Fruit fly (Drosophila melanogaster): ENCODE measurements around the gene Tasp1.

The Tasp1 gene

DNA sequence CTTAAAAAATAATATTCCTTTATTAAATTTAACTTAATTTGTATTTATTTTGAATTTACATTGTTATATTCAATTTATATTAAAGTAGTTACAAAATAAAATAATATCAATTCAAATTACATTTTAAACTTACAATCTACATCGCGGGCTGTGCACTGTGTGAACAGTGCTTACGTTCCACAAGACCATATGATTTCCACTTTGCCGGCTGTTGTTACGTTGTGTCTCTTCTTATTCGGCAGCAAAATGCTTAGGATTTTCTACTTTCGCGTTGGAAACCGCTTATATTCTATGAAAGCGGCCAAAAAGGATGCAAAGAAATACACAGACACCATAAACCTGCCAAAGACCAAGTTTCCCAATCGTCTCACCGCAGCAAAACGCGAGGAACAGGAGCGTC lies 12.7 kb upstream of the Tasp1 start, which contains the start of gene IleRS-m:
Gene IleRS-m (plus strand): TSS at position 222 of the 400 bp plus-strand sequence.
- TF ChIP-seq esn (GFP tag; optimal IDR thresholded peaks at IDR 0.05) = no peak
- no peak for TF ChIP-seq CG32006 (GFP tag; optimal IDR thresholded peaks at IDR 0.05)
- TF ChIP-seq fd85E (GFP tag; optimal IDR thresholded peaks at IDR 0.05) = no peak
- no peak for TF ChIP-seq pdm3 (GFP tag; optimal IDR thresholded peaks at IDR 0.05)
- TF ChIP-seq lz (GFP tag; optimal IDR thresholded peaks at IDR 0.05) = no peak
- no peak for TF ChIP-seq CG6163 (GFP tag; IDR thresholded peaks at IDR 0.05)

DNA sequence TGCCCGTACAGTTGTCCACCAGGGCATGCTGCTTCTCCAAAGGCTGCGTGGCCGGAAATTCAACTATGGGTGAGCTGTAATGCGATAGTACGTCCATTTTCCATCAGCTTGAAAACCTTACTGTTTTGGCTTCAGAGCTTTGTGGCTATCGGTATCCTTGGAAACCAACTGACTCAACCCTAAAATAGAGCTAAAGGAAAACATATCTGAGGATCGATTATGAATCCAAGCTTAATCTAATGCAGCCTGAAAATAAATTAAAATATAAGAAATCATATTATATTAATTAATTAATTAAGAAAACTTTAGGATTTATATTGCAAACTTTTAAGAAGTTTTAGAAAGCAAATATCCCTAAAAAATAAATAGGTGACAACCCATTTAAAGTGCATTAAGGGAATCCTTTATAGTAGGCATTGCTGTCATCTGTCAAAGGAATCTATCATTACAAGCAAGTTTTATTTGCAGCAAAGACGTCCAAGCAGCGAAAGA lies 10.1 kb upstream of the Tasp1 start, which contains the start of the genes CG13074 and ATPsynbetaL:
Gene CG13074 (minus strand): TSS at position 101 of the 492 bp plus-strand sequence.
Gene ATPsynbetaL (plus strand): TSS at position 442 of the 492 bp plus-strand sequence.
- TF ChIP-seq OdsH (GFP tag; optimal IDR thresholded peaks at IDR 0.05) = no peak
- no peak for TF ChIP-seq fd85E (GFP tag; optimal IDR thresholded peaks at IDR 0.05)
- TF ChIP-seq CG10631 (GFP tag; optimal IDR thresholded peaks at IDR 0.05) = no peak
- no peak for TF ChIP-seq dac (GFP tag; optimal IDR thresholded peaks at IDR 0.05)
- TF ChIP-seq achi (GFP tag; optimal IDR thresholded peaks at IDR 0.05) = no peak
- TF ChIP-seq Hr38 (GFP tag; optimal IDR thresholded peaks at IDR 0.05) = no peak
- no peak for TF ChIP-seq CG6854 (GFP tag; optimal IDR thresholded peaks at IDR 0.05)
- no peak for TF ChIP-seq Blimp-1 (GFP tag; optimal IDR thresholded peaks at IDR 0.05)
- TF ChIP-seq esn (GFP tag; optimal IDR thresholded peaks at IDR 0.05) = no peak
- TF ChIP-seq CG32006 (GFP tag; optimal IDR thresholded peaks at IDR 0.05) = no peak
- no peak for TF ChIP-seq Lpt (GFP tag; optimal IDR thresholded peaks at IDR 0.05)
- TF ChIP-seq fd59A (GFP tag; optimal IDR thresholded peaks at IDR 0.05) = no peak
- TF ChIP-seq Hr39 (GFP tag; optimal IDR thresholded peaks at IDR 0.05) = no peak
- TF ChIP-seq CG9139 (GFP tag; optimal IDR thresholded peaks at IDR 0.05) = no peak
- TF ChIP-seq Ets21C (GFP tag; optimal IDR thresholded peaks at IDR 0.05) = no peak
- TF ChIP-seq CG34406 (GFP tag; optimal IDR thresholded peaks at IDR 0.05) = no peak
- no peak for TF ChIP-seq CG15336 (GFP tag; IDR thresholded peaks at IDR 0.05)

DNA sequence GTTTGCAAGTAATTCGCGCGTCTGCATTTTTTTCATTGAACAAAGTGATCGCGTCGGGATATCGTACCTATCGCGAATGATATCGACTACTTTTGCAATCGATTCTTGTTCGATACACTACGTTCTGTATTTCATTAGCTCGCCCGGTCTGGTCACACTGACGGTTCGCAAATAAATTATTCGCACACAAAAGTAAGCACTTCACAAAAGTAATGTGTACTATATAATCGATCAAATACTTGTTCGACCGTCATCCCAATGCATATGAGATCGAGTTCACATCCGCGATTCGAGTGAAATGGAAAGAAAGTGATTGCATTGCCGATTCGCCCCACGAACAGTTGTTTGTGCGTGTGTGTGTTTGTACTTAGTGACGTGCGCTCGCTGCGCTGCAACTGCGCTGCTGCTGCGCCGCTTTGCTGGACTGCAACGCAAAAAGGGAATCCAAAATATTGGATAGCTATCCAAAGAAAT lies 3.0 kb upstream of the Tasp1 start, which contains the start of the genes CG5235 and ClC-c:
Gene CG5235 (minus strand): TSS at position 63 of the 474 bp plus-strand sequence.
Gene ClC-c (plus strand): TSS at position 125 of the 474 bp plus-strand sequence.
- peak; percentile 34 for TF ChIP-seq Sox14 (GFP tag; optimal IDR thresholded peaks at IDR 0.05)
- no peak for TF ChIP-seq acj6 (GFP tag; optimal IDR thresholded peaks at IDR 0.05)
- TF ChIP-seq Ets21C (GFP tag; optimal IDR thresholded peaks at IDR 0.05) = no peak
- peak; percentile 53 for TF ChIP-seq CG6854 (GFP tag; optimal IDR thresholded peaks at IDR 0.05)
- peak; percentile 5 for TF ChIP-seq esn (GFP tag; optimal IDR thresholded peaks at IDR 0.05)
- TF ChIP-seq fkh (GFP tag; optimal IDR thresholded peaks at IDR 0.05) = peak; percentile 69

DNA sequence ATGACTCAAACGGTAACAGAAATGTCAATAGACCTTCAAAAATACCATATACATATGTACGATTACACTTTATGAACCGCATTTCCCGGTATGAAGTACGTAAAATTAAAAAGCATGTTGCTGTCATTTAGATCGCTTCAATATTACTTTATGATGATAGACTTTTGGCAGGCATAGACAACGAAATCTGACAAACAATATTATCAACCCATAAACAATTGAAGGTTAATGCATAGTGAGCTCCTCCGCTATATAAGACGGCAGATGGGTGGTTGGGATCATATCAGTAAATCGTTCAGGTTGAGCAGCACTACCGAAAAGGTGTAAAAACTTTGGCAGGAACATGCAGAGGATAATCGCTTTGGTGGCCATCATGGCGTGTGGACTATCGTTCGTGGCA lies 3.6 kb downstream of the Tasp1 start, which contains the start of gene CG13075:
Gene CG13075 (plus strand): TSS at position 301 of the 400 bp plus-strand sequence.
- TF ChIP-seq CG31627 (GFP tag; optimal IDR thresholded peaks at IDR 0.05) (no peak), Hr39 (GFP tag; optimal IDR thresholded peaks at IDR 0.05) (no peak)

DNA sequence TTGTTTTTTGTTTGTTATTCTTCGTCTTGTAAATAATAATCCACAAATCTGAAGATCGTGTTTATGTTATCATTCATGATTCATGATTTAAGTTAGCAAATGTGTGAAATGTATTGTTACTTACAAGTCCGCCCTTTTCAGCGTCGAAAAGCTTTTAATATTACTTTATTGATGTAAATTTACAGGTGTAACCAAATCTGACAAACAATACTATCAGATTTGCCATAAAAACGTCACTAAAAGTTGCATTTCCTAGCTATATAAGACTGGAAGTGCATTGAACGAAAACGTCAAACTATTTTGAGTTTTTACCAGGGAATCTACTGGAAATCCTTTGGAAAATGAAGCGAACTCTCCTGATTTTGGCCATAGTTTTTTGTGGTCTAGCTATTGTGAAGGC lies 5.1 kb downstream of the Tasp1 start, which contains the start of gene CG33258:
Gene CG33258 (plus strand): TSS at position 301 of the 400 bp plus-strand sequence.
- TF ChIP-seq CG6792 (GFP tag; optimal IDR thresholded peaks at IDR 0.05) (no peak), Smox (GFP tag; optimal IDR thresholded peaks at IDR 0.05) (no peak), CG8632 (GFP tag; optimal IDR thresholded peaks at IDR 0.05) (no peak)

DNA sequence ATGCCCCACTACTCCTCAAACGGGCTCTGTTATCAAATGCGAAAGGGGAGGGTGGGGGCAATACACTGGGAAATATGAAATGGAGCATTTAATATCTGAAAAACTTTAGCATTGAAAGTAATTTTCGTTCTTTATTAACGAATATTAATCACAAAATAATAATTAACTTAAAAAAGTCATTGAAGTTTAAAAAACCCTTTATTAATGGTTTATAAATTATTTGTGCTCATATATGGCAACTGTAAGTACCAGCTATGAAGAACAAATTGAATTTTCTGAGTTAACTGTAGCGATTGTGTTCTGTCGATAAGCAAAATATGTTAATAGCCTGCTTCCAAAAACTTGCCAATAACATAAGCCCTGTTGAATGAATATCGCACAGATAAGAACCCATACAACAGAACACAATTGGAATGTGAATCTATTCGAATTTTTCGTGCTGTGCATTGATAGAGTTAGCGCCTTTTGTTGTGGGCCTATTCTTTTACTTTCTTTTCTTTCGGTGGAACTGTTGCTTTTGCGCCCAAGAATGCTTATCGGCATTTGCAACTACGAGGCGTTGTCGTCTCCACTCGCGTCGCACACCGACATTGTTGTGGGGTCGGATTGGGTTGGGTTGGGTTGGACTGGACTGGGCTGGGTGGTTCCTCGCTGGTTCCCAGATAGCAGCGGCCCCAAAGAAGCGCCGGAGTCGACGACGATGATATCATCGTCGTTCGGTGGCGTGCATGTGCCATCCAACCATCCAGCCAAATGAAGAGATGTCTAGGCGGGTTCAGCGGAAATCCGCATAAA lies 26.3 kb downstream of the Tasp1 start:
- TF ChIP-seq CG3919 (GFP tag; optimal IDR thresholded peaks at IDR 0.05) (no peak), ss (GFP tag; optimal IDR thresholded peaks at IDR 0.05) (no peak), CG11294 (GFP tag; IDR thresholded peaks at IDR 0.05) (no peak), CG11762 (GFP tag; optimal IDR thresholded peaks at IDR 0.05; ENCODE audit: insufficient read depth) (no peak), cyc (GFP tag; optimal IDR thresholded peaks at IDR 0.05) (no peak), spab (GFP tag; optimal IDR thresholded peaks at IDR 0.05) (no peak), CG31627 (GFP tag; optimal IDR thresholded peaks at IDR 0.05) (no peak), CG10669 (GFP tag; optimal IDR thresholded peaks at IDR 0.05) (no peak), CG11902 (GFP tag; optimal IDR thresholded peaks at IDR 0.05) (no peak), CG10631 (GFP tag; optimal IDR thresholded peaks at IDR 0.05) (peak; percentile 53), topi (GFP tag; optimal IDR thresholded peaks at IDR 0.05) (no peak), CG4318 (GFP tag; optimal IDR thresholded peaks at IDR 0.05) (peak; percentile 56), fd59A (GFP tag; optimal IDR thresholded peaks at IDR 0.05) (peak; percentile 23), CG34406 (GFP tag; optimal IDR thresholded peaks at IDR 0.05) (no peak), CG6276 (GFP tag; optimal IDR thresholded peaks at IDR 0.05) (peak; percentile 54), CG3032 (tag; optimal IDR thresholded peaks at IDR 0.05) (no peak), Hr39 (GFP tag; optimal IDR thresholded peaks at IDR 0.05) (no peak)
